Worm (Caenorhabditis elegans) whole organism, L4/young adult: ENCODE data around the gene T10F2.2.

ENCODE experiments used
- W03F9.2 ChIP-seq: fragments of 150-350 bp; optimal IDR thresholded peaks from 2 replicates; lab custom pipeline; 2014; ENCODE audit warnings: missing biosample characterization, missing genetic modification characterization
- dao-5 ChIP-seq: sonication (generic microtip); optimal IDR thresholded peaks from 2 replicates; lab custom pipeline; 2016; ENCODE audit warnings: missing genotype, missing genetic modification characterization, moderate library complexity, missing compliant biosample characterization
- him-1 ChIP-seq: sonication (generic microtip); optimal IDR thresholded peaks from 2 replicates; lab custom pipeline; 2016; ENCODE audit warnings: missing genotype, missing genetic modification reagents, missing genetic modification characterization, missing compliant biosample characterization

The T10F2.2 gene

ce11 chrIII:5165211-5165610, at the start of gene T10F2.2:
Gene T10F2.2 (minus strand): TSS chrIII:5165311.
- no peak for TF ChIP-seq dao-5 (tag; lab: Kevin White, UChicago)
- TF ChIP-seq W03F9.2 (tag; lab: Kevin White, UChicago): no peak
- no peak for TF ChIP-seq him-1 (tag; lab: Kevin White, UChicago)

ce11 chrIII:5214162-5214561, 49.1 kb upstream of the T10F2.2 start:
- TF ChIP-seq dao-5 (tag; lab: Kevin White, UChicago) (no peak), W03F9.2 (tag; lab: Kevin White, UChicago) (no peak), him-1 (tag; lab: Kevin White, UChicago) (no peak)

DNA sequence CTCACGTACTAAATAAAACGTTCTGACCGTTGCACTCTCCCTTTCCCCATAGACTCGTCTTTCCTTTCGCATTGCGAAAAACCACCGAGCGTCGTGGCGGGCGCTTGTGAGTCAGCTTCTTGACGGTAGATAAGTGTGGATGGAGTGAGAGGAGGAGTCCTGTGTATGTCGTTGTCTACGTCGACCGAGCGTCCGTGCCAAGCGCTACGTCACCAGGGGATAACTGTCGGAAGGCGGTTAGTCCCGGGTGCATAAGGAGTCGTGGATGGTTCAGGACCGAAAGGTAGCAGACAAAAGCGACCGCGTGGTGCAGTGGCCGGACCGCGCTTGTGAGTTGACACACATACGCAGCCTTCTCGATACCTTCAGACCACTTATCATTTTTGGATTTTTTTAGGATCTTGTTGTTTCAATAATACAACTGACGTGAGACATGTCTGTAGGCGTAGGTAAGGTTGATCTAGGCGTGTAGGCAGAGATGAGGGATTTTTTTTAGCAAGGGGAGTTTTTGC, 46.1 kb upstream of the T10F2.2 start:
- TF ChIP-seq W03F9.2 (tag; lab: Kevin White, UChicago) (peak; percentile 46), dao-5 (tag; lab: Kevin White, UChicago) (peak; percentile 81)

DNA sequence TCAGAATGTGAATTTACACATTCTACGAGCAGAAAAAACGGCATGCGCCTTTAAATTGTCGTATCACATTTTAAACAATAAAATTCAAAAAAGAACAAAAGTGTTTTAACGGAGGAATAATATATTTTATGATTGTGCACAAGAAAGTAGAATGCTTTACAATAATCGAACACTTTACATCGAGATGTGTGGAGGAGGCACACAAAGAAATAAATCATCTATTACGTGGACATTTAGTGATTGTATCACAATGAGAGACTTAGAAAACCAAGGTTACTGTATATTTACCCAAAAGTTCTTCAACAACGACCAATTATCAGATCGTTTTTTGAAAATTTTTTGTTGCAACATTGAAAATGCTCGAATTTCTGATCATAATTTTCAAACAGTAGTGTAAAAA, 45.2 kb upstream of the T10F2.2 start:
- TF ChIP-seq W03F9.2 (tag; lab: Kevin White, UChicago) (no peak), dao-5 (tag; lab: Kevin White, UChicago) (no peak), him-1 (tag; lab: Kevin White, UChicago) (no peak)

ce11 chrIII:5208992-5209391, 43.9 kb upstream of the T10F2.2 start, which contains the start of gene syx-16:
Gene syx-16 (minus strand): TSS chrIII:5209109.
- TF ChIP-seq him-1 (tag; lab: Kevin White, UChicago): no peak
- no peak for TF ChIP-seq dao-5 (tag; lab: Kevin White, UChicago)
- TF ChIP-seq W03F9.2 (tag; lab: Kevin White, UChicago): no peak

ce11 chrIII:5206861-5207414, 41.8 kb upstream of the T10F2.2 start, which contains the start of gene morc-1:
Gene morc-1 (minus strand): TSS chrIII:5206911.
- TF ChIP-seq him-1 (tag; lab: Kevin White, UChicago) (no peak), W03F9.2 (tag; lab: Kevin White, UChicago) (no peak), dao-5 (tag; lab: Kevin White, UChicago) (no peak)

ce11 chrIII:5203310-5203709, 38.2 kb upstream of the T10F2.2 start:
- TF ChIP-seq dao-5 (tag; lab: Kevin White, UChicago): no peak
- no peak for TF ChIP-seq him-1 (tag; lab: Kevin White, UChicago)
- TF ChIP-seq W03F9.2 (tag; lab: Kevin White, UChicago): peak; percentile 8

- TF ChIP-seq dao-5 (tag; lab: Kevin White, UChicago) (no peak), W03F9.2 (tag; lab: Kevin White, UChicago) (peak; percentile 46)
Observed at ce11 chrIII:5202641-5203040, 37.5 kb upstream of the T10F2.2 start.

DNA sequence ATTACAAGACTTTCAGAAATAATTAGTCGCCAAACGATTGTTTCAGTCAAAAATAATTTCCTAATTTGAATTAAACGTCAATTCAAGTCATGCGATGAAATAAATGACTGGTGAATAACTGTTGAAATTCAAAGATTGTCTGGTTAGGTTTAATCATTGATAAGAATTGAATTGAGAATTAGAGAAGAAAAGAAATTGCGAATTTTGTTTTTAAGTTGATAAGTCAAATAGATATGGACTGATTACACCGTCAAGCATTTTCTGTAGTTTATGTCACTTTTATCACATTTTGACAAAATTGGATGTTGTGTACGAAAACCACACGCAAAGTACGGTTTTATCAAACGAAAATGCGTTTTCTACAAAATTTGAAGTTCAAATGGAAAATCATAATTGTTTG, 36.2 kb upstream of the T10F2.2 start:
- TF ChIP-seq him-1 (tag; lab: Kevin White, UChicago) (no peak), dao-5 (tag; lab: Kevin White, UChicago) (no peak), W03F9.2 (tag; lab: Kevin White, UChicago) (no peak)

- TF ChIP-seq him-1 (tag; lab: Kevin White, UChicago) (no peak), W03F9.2 (tag; lab: Kevin White, UChicago) (no peak), dao-5 (tag; lab: Kevin White, UChicago) (no peak)
Observed at ce11 chrIII:5200349-5200748, 35.2 kb upstream of the T10F2.2 start.

DNA sequence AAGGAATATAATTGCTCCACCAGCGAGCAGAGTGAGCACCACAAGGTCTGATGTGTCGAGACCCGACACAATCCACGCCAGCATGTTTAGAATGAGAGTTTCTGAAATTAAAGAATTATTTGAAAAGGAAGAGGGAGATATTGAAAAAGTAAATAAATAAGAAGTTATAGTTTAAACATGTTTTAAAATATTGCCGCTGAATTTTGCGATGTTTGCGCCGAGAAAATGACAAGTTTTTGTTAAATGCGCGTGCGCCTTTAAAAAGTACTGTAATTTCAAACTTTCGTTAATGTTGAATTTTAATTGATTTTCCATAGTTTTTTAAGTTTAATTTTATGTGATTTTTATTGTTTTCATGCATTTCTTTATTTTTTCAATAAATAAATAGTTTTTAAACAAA, 34.5 kb upstream of the T10F2.2 start, which contains the start of gene emb-8:
TSS of gene emb-8 (minus strand) at position 101 of the 400 bp plus-strand sequence.
- TF ChIP-seq dao-5 (tag; lab: Kevin White, UChicago): no peak
- TF ChIP-seq him-1 (tag; lab: Kevin White, UChicago): no peak

- TF ChIP-seq W03F9.2 (tag; lab: Kevin White, UChicago) (no peak), him-1 (tag; lab: Kevin White, UChicago) (no peak), dao-5 (tag; lab: Kevin White, UChicago) (no peak)
Observed at ce11 chrIII:5196298-5197045, 31.4 kb upstream of the T10F2.2 start.

DNA sequence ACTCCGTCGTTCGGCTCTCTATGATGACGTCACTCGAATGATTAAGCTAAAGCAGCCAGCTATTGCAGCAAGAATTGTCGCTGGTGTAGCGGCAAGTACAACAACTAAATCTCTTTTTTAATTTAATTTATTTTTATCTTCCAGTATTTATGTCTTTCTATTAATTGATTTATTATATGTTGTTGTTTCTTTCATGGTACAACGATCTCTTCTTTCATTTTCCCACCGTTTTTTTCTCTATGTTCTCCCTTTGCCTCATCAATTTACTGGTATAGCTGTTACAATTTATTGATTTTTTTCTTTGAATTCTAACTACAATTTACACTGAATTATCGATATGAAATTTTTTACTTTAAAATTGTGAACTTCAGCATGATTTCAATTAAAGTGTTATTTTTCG, 30.6 kb upstream of the T10F2.2 start, which contains the start of gene moc-6:
TSS of gene moc-6 (plus strand) at position 301 of the 400 bp plus-strand sequence.
- TF ChIP-seq W03F9.2 (tag; lab: Kevin White, UChicago) (no peak), him-1 (tag; lab: Kevin White, UChicago) (no peak), dao-5 (tag; lab: Kevin White, UChicago) (no peak)
